Worm (Caenorhabditis elegans) whole organism, L1 larva: ENCODE data around the gene mig-39.

Source experiments
- ama-1 ChIP-seq: fragments of 150-350 bp; optimal IDR thresholded peaks from 2 replicates; lab custom pipeline; 2014
- egl-27 ChIP-seq, 2 experiments: fragments of 150-350 bp in 1 of 2; sonication (generic microtip); optimal IDR thresholded peaks; 3 replicates each; lab custom pipeline; 2017 to 2018; ENCODE audit warnings: missing biosample characterization in 2 of 2, missing genetic modification characterization in 2 of 2, missing genetic modification reagents in 2 of 2
- elt-2 ChIP-seq: sonication (generic microtip); optimal IDR thresholded peaks from 2 replicates; lab custom pipeline; 2016; ENCODE audit warnings: missing genetic modification characterization, mild to moderate bottlenecking, inconsistent platforms, missing compliant biosample characterization, missing genetic modification reagents
- elt-3 ChIP-seq, 6 experiments: fragments of 150-350 bp in 1 of 6; sonication (generic microtip); optimal IDR thresholded peaks; 2 replicates each; lab custom pipeline; 2017 to 2018; ENCODE audit warnings: missing biosample characterization in 6 of 6, missing genetic modification characterization in 6 of 6, inconsistent platforms in 1 of 6
- fkh-10 ChIP-seq: sonication (generic microtip); optimal IDR thresholded peaks from 2 replicates; lab custom pipeline; 2017; ENCODE audit warnings: missing biosample characterization, missing genetic modification reagents, missing genetic modification characterization
- mab-9 ChIP-seq: fragments of 200-800 bp; sonication (Bioruptor generic); IDR thresholded peaks from 2 replicates; pipeline ENCODE4 v1.3.6; 2022; ENCODE audit warnings: missing genetic modification reagents, missing genetic modification characterization, missing compliant biosample characterization
- mdl-1 ChIP-seq, 2 experiments: fragments of 150-350 bp; optimal IDR thresholded peaks; 2 replicates each; lab custom pipeline; 2014 to 2017; ENCODE audit warnings: missing biosample characterization in 2 of 2, missing genetic modification characterization in 2 of 2, inconsistent platforms in 1 of 2
- nhr-237 ChIP-seq: fragments of 150-350 bp; optimal IDR thresholded peaks from 2 replicates; lab custom pipeline; 2014; ENCODE audit warnings: missing biosample characterization, missing genetic modification characterization
- nhr-90 ChIP-seq: sonication (generic microtip); optimal IDR thresholded peaks from 2 replicates; lab custom pipeline; 2016; ENCODE audit warnings: mild to moderate bottlenecking, missing genetic modification characterization, missing compliant biosample characterization; ENCODE audit not compliant: poor library complexity
- sptf-1 ChIP-seq: fragments of 150-350 bp; optimal IDR thresholded peaks from 2 replicates; lab custom pipeline; 2014; ENCODE audit warnings: missing biosample characterization, missing genetic modification characterization
- unc-62 ChIP-seq: fragments of 150-350 bp; optimal IDR thresholded peaks from 2 replicates; lab custom pipeline; 2014; ENCODE audit warnings: missing biosample characterization, missing genetic modification reagents, missing genetic modification characterization
- zag-1 ChIP-seq: fragments of 150-350 bp; optimal IDR thresholded peaks from 2 replicates; lab custom pipeline; 2014; ENCODE audit warnings: missing biosample characterization, missing genetic modification characterization
- ztf-11 ChIP-seq, 2 experiments: sonication (generic microtip); optimal IDR thresholded peaks; 2 replicates each; lab custom pipeline; 2016 to 2017; ENCODE audit warnings: missing genetic modification characterization in 2 of 2, missing biosample characterization in 1 of 2, missing compliant biosample characterization in 1 of 2

DNA sequence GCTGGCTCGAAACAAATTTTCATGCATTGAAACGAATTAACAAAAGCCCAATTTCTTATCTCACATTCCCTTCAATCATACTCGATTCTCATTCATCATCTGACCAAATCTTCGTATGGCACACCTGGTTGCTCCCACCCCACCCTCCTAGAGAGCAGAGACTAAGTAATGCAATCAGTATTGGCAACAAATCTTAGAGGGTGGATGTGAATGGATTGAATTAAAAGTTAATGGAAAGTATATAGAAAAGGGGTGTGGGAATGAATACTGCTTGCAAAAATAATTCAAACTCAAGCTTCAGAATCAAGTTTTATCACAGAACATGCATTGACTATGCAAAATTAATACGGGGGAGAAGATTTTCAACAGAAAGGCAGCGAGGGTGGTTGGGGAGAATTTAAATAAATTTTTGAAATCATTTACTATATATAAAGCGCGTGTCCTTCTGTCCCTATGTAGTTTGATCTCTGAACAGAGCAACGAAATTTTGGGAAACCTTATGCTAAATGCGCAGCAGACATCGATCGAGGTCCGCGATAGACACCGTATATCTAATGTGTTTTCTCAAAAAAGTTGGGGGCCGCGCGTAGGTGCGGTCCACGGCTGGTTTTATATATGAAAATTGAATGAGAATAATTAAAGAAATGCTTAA, 28.9 kb upstream of the mig-39 start:
- TF ChIP-seq sptf-1 (tag; lab: Kevin White, UChicago) (no peak), mab-9 (GFP tag; lab: Robert Waterston, UW) (no peak), elt-3 (tag; optimal IDR thresholded peaks at IDR 0.05; lab: Kevin White, UChicago) (no peak), zag-1 (no peak), egl-27 (tag; optimal IDR thresholded peaks at IDR 0.05; lab: Kevin White, UChicago) (no peak), fkh-10 (GFP tag; lab: Kevin White, UChicago) (no peak), ztf-11 (tag; optimal IDR thresholded peaks at IDR 0.05; lab: Kevin White, UChicago) (no peak), nhr-237 (tag; lab: Kevin White, UChicago) (no peak), nhr-90 (no peak), elt-2 (no peak), ama-1 (lab: Kevin White, UChicago) (no peak), unc-62 (GFP tag; lab: Kevin White, UChicago) (no peak), mdl-1 (tag; optimal IDR thresholded peaks at IDR 0.05; lab: Kevin White, UChicago) (no peak)
